Fruit fly (Drosophila melanogaster) whole organism, prepupa: ENCODE measurements around the gene CG3528.

Source experiments
- CG10631 ChIP-seq: fragments of 200-800 bp; sonication (Bioruptor generic); optimal IDR thresholded peaks from 2 replicates; lab custom pipeline; 2016; ENCODE audit warnings: missing biosample characterization, missing genetic modification characterization
- CG11294 ChIP-seq: fragments of 200-800 bp; sonication (Bioruptor generic); IDR thresholded peaks from 2 replicates; pipeline ENCODE4 v1.3.6; 2022; ENCODE audit warnings: missing biosample characterization, missing genetic modification characterization
- CG11762 ChIP-seq: fragments of 200-800 bp; sonication (Bioruptor generic); optimal IDR thresholded peaks from 3 replicates; lab custom pipeline; 2016; ENCODE audit warnings: missing biosample characterization, missing genetic modification characterization; ENCODE audit not compliant: insufficient read depth
- CG11902 ChIP-seq: fragments of 200-800 bp; sonication (Bioruptor generic); optimal IDR thresholded peaks from 3 replicates; lab custom pipeline; 2016; ENCODE audit warnings: missing biosample characterization, missing genetic modification characterization
- CG15336 ChIP-seq: fragments of 200-800 bp; sonication (Bioruptor generic); IDR thresholded peaks from 2 replicates; pipeline ENCODE4 v1.3.6; 2022; ENCODE audit warnings: missing biosample characterization, missing genetic modification characterization
- CG1621 ChIP-seq: fragments of 200-800 bp; sonication (Bioruptor generic); optimal IDR thresholded peaks from 3 replicates; lab custom pipeline; 2018; ENCODE audit warnings: missing biosample characterization, mild to moderate bottlenecking, missing genetic modification characterization
- CG3032 ChIP-seq: fragments of 200-800 bp; optimal IDR thresholded peaks from 2 replicates; lab custom pipeline; 2019; ENCODE audit warnings: missing biosample characterization, mild to moderate bottlenecking, missing genetic modification characterization, moderate library complexity
- CG31627 ChIP-seq: fragments of 200-800 bp; sonication (Bioruptor generic); optimal IDR thresholded peaks from 3 replicates; lab custom pipeline; 2016; ENCODE audit warnings: missing biosample characterization, missing genetic modification characterization
- CG32006 ChIP-seq: fragments of 200-800 bp; sonication (Bioruptor generic); optimal IDR thresholded peaks from 3 replicates; lab custom pipeline; 2017; ENCODE audit warnings: missing biosample characterization, mild to moderate bottlenecking, missing genetic modification characterization
- CG34406 ChIP-seq: fragments of 200-800 bp; sonication (Bioruptor generic); optimal IDR thresholded peaks from 3 replicates; lab custom pipeline; 2016; ENCODE audit warnings: missing biosample characterization, missing genetic modification characterization
- CG3919 ChIP-seq: fragments of 200-800 bp; sonication (Bioruptor generic); optimal IDR thresholded peaks from 3 replicates; lab custom pipeline; 2016; ENCODE audit warnings: missing biosample characterization, missing genetic modification characterization
- CG4318 ChIP-seq: fragments of 200-800 bp; sonication (Bioruptor generic); optimal IDR thresholded peaks from 3 replicates; lab custom pipeline; 2017; ENCODE audit warnings: missing biosample characterization, mild to moderate bottlenecking, missing genetic modification characterization
- CG6163 ChIP-seq: fragments of 200-800 bp; sonication (Bioruptor generic); IDR thresholded peaks from 3 replicates; pipeline ENCODE4 v1.3.6; 2022; ENCODE audit warnings: missing biosample characterization, missing genetic modification characterization
- CG6276 ChIP-seq: fragments of 200-800 bp; sonication (Bioruptor generic); optimal IDR thresholded peaks from 2 replicates; lab custom pipeline; 2017; ENCODE audit warnings: missing biosample characterization, mild to moderate bottlenecking, missing genetic modification characterization
- CG6792 ChIP-seq: fragments of 200-800 bp; sonication (Bioruptor generic); optimal IDR thresholded peaks from 3 replicates; lab custom pipeline; 2016; ENCODE audit warnings: missing biosample characterization, missing genetic modification characterization
- CG6808 ChIP-seq: fragments of 200-800 bp; sonication (Bioruptor generic); optimal IDR thresholded peaks from 3 replicates; lab custom pipeline; 2017; ENCODE audit warnings: missing biosample characterization, missing genetic modification characterization, mild to moderate bottlenecking, moderate library complexity, missing genetic modification reagents
- CG6854 ChIP-seq: fragments of 200-800 bp; sonication (Bioruptor generic); optimal IDR thresholded peaks from 2 replicates; lab custom pipeline; 2017; ENCODE audit warnings: missing biosample characterization, mild to moderate bottlenecking, missing genetic modification characterization
- CG7368 ChIP-seq: fragments of 200-800 bp; sonication (Bioruptor generic); optimal IDR thresholded peaks from 3 replicates; lab custom pipeline; 2016; ENCODE audit warnings: missing biosample characterization, missing genetic modification characterization
- CG8119 ChIP-seq: fragments of 200-800 bp; sonication (Bioruptor generic); IDR thresholded peaks from 3 replicates; pipeline ENCODE4 v1.3.6; 2022; ENCODE audit warnings: missing biosample characterization, missing genetic modification characterization
- CG8632 ChIP-seq: fragments of 200-800 bp; sonication (Bioruptor generic); optimal IDR thresholded peaks from 3 replicates; lab custom pipeline; 2016; ENCODE audit warnings: missing biosample characterization, missing genetic modification characterization
- CG9139 ChIP-seq: fragments of 200-800 bp; sonication (Bioruptor generic); optimal IDR thresholded peaks from 3 replicates; lab custom pipeline; 2017; ENCODE audit warnings: missing biosample characterization, mild to moderate bottlenecking, missing genetic modification characterization
- Eip75B ChIP-seq: fragments of 200-800 bp; sonication (Bioruptor generic); optimal IDR thresholded peaks from 3 replicates; lab custom pipeline; 2016; ENCODE audit warnings: missing biosample characterization, missing genetic modification characterization
- Eip78C ChIP-seq: fragments of 200-800 bp; sonication (Bioruptor generic); peaks from one replicate; lab custom pipeline; 2016; ENCODE audit warnings: missing biosample characterization, missing genetic modification characterization
- Ets21C ChIP-seq: fragments of 200-800 bp; sonication (Bioruptor generic); optimal IDR thresholded peaks from 3 replicates; lab custom pipeline; 2016; ENCODE audit warnings: missing biosample characterization, missing genetic modification characterization
- Ets96B ChIP-seq: fragments of 200-800 bp; optimal IDR thresholded peaks from 2 replicates; lab custom pipeline; 2019; ENCODE audit warnings: missing biosample characterization, mild to moderate bottlenecking, missing genetic modification characterization, moderate library complexity
- Gug ChIP-seq: fragments of 200-800 bp; sonication (Bioruptor generic); IDR thresholded peaks from 2 replicates; pipeline ENCODE4 v1.3.6; 2022; ENCODE audit warnings: missing biosample characterization, missing genetic modification characterization
- Hr38 ChIP-seq: sonication (Bioruptor generic); optimal IDR thresholded peaks from 2 replicates; lab custom pipeline; 2016; ENCODE audit warnings: missing biosample characterization, missing genetic modification characterization
- Hr39 ChIP-seq: fragments of 200-800 bp; sonication (Bioruptor generic); optimal IDR thresholded peaks from 2 replicates; lab custom pipeline; 2016; ENCODE audit warnings: missing biosample characterization, missing genetic modification characterization
- Hr4 ChIP-seq: fragments of 200-800 bp; sonication (Bioruptor generic); optimal IDR thresholded peaks from 3 replicates; lab custom pipeline; 2016; ENCODE audit warnings: missing biosample characterization, missing genetic modification characterization
- Lpt ChIP-seq: fragments of 200-800 bp; sonication (Bioruptor generic); optimal IDR thresholded peaks from 3 replicates; lab custom pipeline; 2016; ENCODE audit warnings: missing biosample characterization, missing genetic modification characterization
- OdsH ChIP-seq: fragments of 200-800 bp; sonication (Bioruptor generic); optimal IDR thresholded peaks from 3 replicates; lab custom pipeline; 2016; ENCODE audit warnings: missing biosample characterization, missing genetic modification characterization
- Sox102F ChIP-seq: fragments of 200-800 bp; sonication (Bioruptor generic); optimal IDR thresholded peaks from 2 replicates; lab custom pipeline; 2016; ENCODE audit warnings: missing biosample characterization, mild to moderate bottlenecking, missing genetic modification characterization
- Sox14 ChIP-seq: fragments of 200-800 bp; sonication (Bioruptor generic); optimal IDR thresholded peaks from 3 replicates; lab custom pipeline; 2016; ENCODE audit warnings: missing biosample characterization, missing genetic modification characterization
- achi ChIP-seq: fragments of 200-800 bp; sonication (Bioruptor generic); optimal IDR thresholded peaks from 3 replicates; lab custom pipeline; 2016; ENCODE audit warnings: missing biosample characterization, missing genetic modification characterization
- acj6 ChIP-seq: fragments of 200-800 bp; sonication (Bioruptor generic); optimal IDR thresholded peaks from 3 replicates; lab custom pipeline; 2016; ENCODE audit warnings: missing biosample characterization, missing genetic modification characterization
- dsx ChIP-seq: fragments of 200-800 bp; optimal IDR thresholded peaks from 3 replicates; lab custom pipeline; 2019; ENCODE audit warnings: missing biosample characterization, mild to moderate bottlenecking, missing genetic modification characterization, moderate library complexity; ENCODE audit not compliant: poor library complexity, severe bottlenecking
- esn ChIP-seq: fragments of 200-800 bp; sonication (Bioruptor generic); optimal IDR thresholded peaks from 2 replicates; lab custom pipeline; 2016; ENCODE audit warnings: missing biosample characterization, mild to moderate bottlenecking, missing genetic modification characterization, moderate library complexity
- fd59A ChIP-seq: fragments of 200-800 bp; sonication (Bioruptor generic); optimal IDR thresholded peaks from 2 replicates; lab custom pipeline; 2017; ENCODE audit warnings: missing biosample characterization, mild to moderate bottlenecking, missing genetic modification characterization, missing genetic modification reagents
- fkh ChIP-seq: fragments of 200-800 bp; sonication (Bioruptor generic); optimal IDR thresholded peaks from 3 replicates; lab custom pipeline; 2017; ENCODE audit warnings: missing biosample characterization, mild to moderate bottlenecking, missing genetic modification characterization, moderate library complexity
- lz ChIP-seq: fragments of 200-800 bp; sonication (Bioruptor generic); optimal IDR thresholded peaks from 3 replicates; lab custom pipeline; 2016; ENCODE audit warnings: missing biosample characterization, missing genetic modification characterization
- net ChIP-seq: fragments of 200-800 bp; sonication (Bioruptor generic); optimal IDR thresholded peaks from 3 replicates; lab custom pipeline; 2016; ENCODE audit warnings: missing biosample characterization, missing genetic modification characterization
- salr ChIP-seq, 2 experiments: fragments of 200-800 bp; sonication (Bioruptor generic); optimal IDR thresholded peaks; 3 replicates each; lab custom pipeline; 2016 to 2018; ENCODE audit warnings: missing biosample characterization in 2 of 2, missing genetic modification characterization in 2 of 2, mild to moderate bottlenecking in 1 of 2
- spab ChIP-seq: fragments of 200-800 bp; sonication (Bioruptor generic); optimal IDR thresholded peaks from 2 replicates; lab custom pipeline; 2017; ENCODE audit warnings: missing biosample characterization, mild to moderate bottlenecking, missing genetic modification characterization, missing genetic modification reagents
- ss ChIP-seq, 2 experiments: fragments of 200-800 bp; sonication (Bioruptor generic); optimal IDR thresholded peaks; 2 replicates in 1 of 2; 3 replicates in 1 of 2; lab custom pipeline; 2017 to 2018; ENCODE audit warnings: mild to moderate bottlenecking in 2 of 2, missing biosample characterization in 2 of 2, missing genetic modification characterization in 2 of 2, moderate library complexity in 1 of 2
- vri ChIP-seq: fragments of 200-800 bp; sonication (Bioruptor generic); optimal IDR thresholded peaks from 3 replicates; lab custom pipeline; 2016; ENCODE audit warnings: missing biosample characterization, mild to moderate bottlenecking, missing genetic modification characterization

Gene CG3528

DNA sequence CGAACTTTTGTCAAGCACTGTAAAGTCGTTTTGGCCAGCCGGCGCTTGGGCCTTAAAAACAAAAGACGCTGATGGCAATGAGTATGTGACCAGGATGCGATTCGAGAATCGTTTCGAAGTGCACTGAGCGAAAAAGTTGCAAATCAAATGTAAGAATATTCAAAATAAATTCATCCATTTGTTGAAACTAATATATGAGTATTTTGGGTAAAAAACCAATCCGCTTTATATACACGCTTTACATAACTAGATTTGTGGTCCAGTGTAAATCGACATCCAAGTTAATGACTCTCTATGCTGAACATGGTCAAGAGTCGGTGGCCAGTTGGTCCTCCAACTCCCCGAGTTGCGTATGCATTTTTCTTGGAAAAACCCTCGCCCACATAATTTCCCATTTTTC, 32.6 kb downstream of the CG3528 start (continued):
- TF ChIP-seq ss (GFP tag; optimal IDR thresholded peaks at IDR 0.05; lab: Kevin White, UChicago) (peak; percentile 4 to 52), Gug (GFP tag; lab: Robert Waterston, UW) (no peak), CG11294 (no peak), dsx (GFP tag; lab: Kevin White, UChicago) (peak; percentile 53), Hr4 (GFP tag; lab: Kevin White, UChicago) (no peak), CG7368 (GFP tag; lab: Kevin White, UChicago) (no peak), OdsH (GFP tag; lab: Kevin White, UChicago) (peak; percentile 14), CG10631 (peak; percentile 49), acj6 (GFP tag; lab: Kevin White, UChicago) (peak; percentile 32), Ets21C (GFP tag; lab: Kevin White, UChicago) (no peak), CG11902 (GFP tag; lab: Kevin White, UChicago) (no peak), salr (GFP tag; optimal IDR thresholded peaks at IDR 0.05; lab: Kevin White, UChicago) (peak; percentile 11 to 52), vri (GFP tag; lab: Kevin White, UChicago) (no peak), CG9139 (GFP tag; lab: Kevin White, UChicago) (no peak), CG6163 (peak; percentile 52; the same call in 2 of the 3 replicates), CG3032 (tag; lab: Kevin White, UChicago) (peak; percentile 58), Eip78C (peak; percentile 84), Lpt (no peak), Ets96B (tag; lab: Kevin White, UChicago) (peak; percentile 70), CG11762 (no peak), esn (GFP tag; lab: Kevin White, UChicago) (peak; percentile 47), CG6276 (no peak), CG6792 (GFP tag; lab: Kevin White, UChicago) (peak; percentile 11), Eip75B (GFP tag; lab: Kevin White, UChicago) (peak; percentile 54), CG15336 (GFP tag; lab: Robert Waterston, UW) (no peak), fkh (GFP tag; lab: Kevin White, UChicago) (no peak), CG4318 (GFP tag; lab: Kevin White, UChicago) (no peak), CG8119 (GFP tag; lab: Robert Waterston, UW) (0 out of 3 replicates have a peak, but pooled peaks have one; percentile 39), fd59A (peak; percentile 51)
- TF ChIP-seq, all 60 proteins: peak for 34

DNA sequence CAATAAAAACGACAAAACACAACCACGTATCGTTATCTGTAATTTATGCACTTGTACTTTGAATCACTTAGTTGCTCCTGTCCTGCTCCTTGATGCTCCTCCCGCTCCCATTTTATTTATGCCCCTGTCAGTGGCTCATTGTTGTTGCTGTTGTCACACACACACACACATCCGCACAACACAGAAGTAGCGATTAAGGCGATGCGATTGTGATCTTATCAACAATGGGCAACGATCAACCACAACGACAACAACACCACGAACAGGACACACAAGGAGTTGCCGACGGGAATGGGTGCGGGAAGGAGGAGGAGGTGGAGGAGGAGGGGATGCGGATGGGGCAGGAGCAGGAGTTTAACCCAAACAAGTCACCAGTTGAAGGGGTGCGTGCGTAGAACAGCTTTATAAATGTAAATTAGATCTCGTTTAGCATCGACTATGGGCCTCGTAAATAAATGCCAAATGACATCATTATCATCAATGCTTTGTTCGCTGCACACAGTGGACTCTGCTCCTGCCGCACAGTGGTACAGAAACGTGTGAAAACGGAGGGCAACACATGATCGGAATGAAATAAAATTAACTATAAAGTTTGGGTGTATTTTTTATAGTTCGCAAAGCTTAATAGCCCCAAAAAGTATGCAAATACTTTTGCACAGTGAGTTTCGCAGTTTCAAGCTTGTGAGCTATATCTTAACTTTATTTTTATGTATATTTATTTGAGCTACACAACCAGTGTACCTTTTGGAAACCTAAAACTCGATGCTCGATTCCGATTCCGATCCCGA, 33.9 kb downstream of the CG3528 start:
- TF ChIP-seq spab (peak; percentile 63), Hr39 (GFP tag; lab: Kevin White, UChicago) (peak; percentile 17), CG6808 (GFP tag; lab: Kevin White, UChicago) (peak; percentile 66), CG3032 (tag; lab: Kevin White, UChicago) (peak; percentile 52), CG6276 (no peak), fkh (GFP tag; lab: Kevin White, UChicago) (no peak), CG9139 (GFP tag; lab: Kevin White, UChicago) (no peak), net (GFP tag; lab: Kevin White, UChicago) (no peak), OdsH (GFP tag; lab: Kevin White, UChicago) (peak; percentile 11), CG15336 (GFP tag; lab: Robert Waterston, UW) (no peak), CG4318 (GFP tag; lab: Kevin White, UChicago) (no peak), Gug (GFP tag; lab: Robert Waterston, UW) (no peak), Eip78C (peak; percentile 80), CG1621 (no peak), fd59A (peak; percentile 51), Sox102F (GFP tag; lab: Kevin White, UChicago) (peak; percentile 53), ss (GFP tag; optimal IDR thresholded peaks at IDR 0.05; lab: Kevin White, UChicago) (peak; percentile 36 to 48), CG3919 (GFP tag; lab: Kevin White, UChicago) (peak; percentile 12), achi (GFP tag; lab: Kevin White, UChicago) (no peak), Sox14 (GFP tag; lab: Kevin White, UChicago) (peak; percentile 25), dsx (GFP tag; lab: Kevin White, UChicago) (no peak), CG6854 (GFP tag; lab: Kevin White, UChicago) (no peak), vri (GFP tag; lab: Kevin White, UChicago) (peak; percentile 33), Hr38 (GFP tag; lab: Kevin White, UChicago) (no peak), CG31627 (GFP tag; lab: Kevin White, UChicago) (peak; percentile 15), salr (GFP tag; optimal IDR thresholded peaks at IDR 0.05; lab: Kevin White, UChicago) (peak in 1 of 2 experiments; percentile 3), esn (GFP tag; lab: Kevin White, UChicago) (peak; percentile 39), CG11902 (GFP tag; lab: Kevin White, UChicago) (no peak), CG7368 (GFP tag; lab: Kevin White, UChicago) (no peak), CG34406 (GFP tag; lab: Kevin White, UChicago) (no peak), Ets21C (GFP tag; lab: Kevin White, UChicago) (peak; percentile 13), CG8632 (GFP tag; lab: Kevin White, UChicago) (no peak), acj6 (GFP tag; lab: Kevin White, UChicago) (peak; percentile 28), Ets96B (tag; lab: Kevin White, UChicago) (peak; percentile 60), lz (GFP tag; lab: Kevin White, UChicago) (peak; percentile 32), CG32006 (no peak)
